Worm (Caenorhabditis elegans): ENCODE results near the gene W05H7.1.
A peak's percentile ranks its signal among the peaks of the same experiment; 100 is the strongest.

The W05H7.1 gene

ce11 chrX:1479190-1479589 lies 28.6 kb downstream of the W05H7.1 start, which contains the start of gene acly-1:
acly-1 (plus strand) TSS chrX:1479542.
- peak; percentile 16 for TF ChIP-seq zip-4 (GFP tag; optimal IDR thresholded peaks at IDR 0.05)
- 0 out of 2 replicates have a peak, but pooled peaks have one; percentile 11 for TF ChIP-seq ceh-88 (GFP tag; IDR thresholded peaks at IDR 0.05)
- no peak for TF ChIP-seq mdl-1 (tag; optimal IDR thresholded peaks at IDR 0.05)
- peak; percentile 77 for TF ChIP-seq skn-1 (tag; optimal IDR thresholded peaks at IDR 0.05)
- TF ChIP-seq efl-1 (optimal IDR thresholded peaks at IDR 0.05): no peak
- TF ChIP-seq efl-1 (GFP tag; optimal IDR thresholded peaks at IDR 0.05 in 1 of 2): peak in 1 of 2 experiments; percentile 21
- peak in 2 of 3 experiments; percentile 18 to 21 for TF ChIP-seq ceh-82 (tag; optimal IDR thresholded peaks at IDR 0.05)
- no peak for TF ChIP-seq ceh-63 (GFP tag; optimal IDR thresholded peaks at IDR 0.05)
- peak; percentile 38 for TF ChIP-seq lin-14 (GFP tag; optimal IDR thresholded peaks at IDR 0.05)

ce11 chrX:1479637-1480036 lies 29.1 kb downstream of the W05H7.1 start:
- TF ChIP-seq elt-2 (tag; optimal IDR thresholded peaks at IDR 0.05) (peak; percentile 3), nhr-71 (tag; optimal IDR thresholded peaks at IDR 0.05) (peak; percentile 20), rnt-1 (tag; optimal IDR thresholded peaks at IDR 0.05) (peak; percentile 23), ceh-88 (GFP tag; IDR thresholded peaks at IDR 0.05) (peak; percentile 3; the same call in 1 of the 2 replicates), unc-130 (tag; optimal IDR thresholded peaks at IDR 0.05) (no peak), nhr-85 (tag) (no peak)

- no peak for TF ChIP-seq unc-62 (GFP tag; optimal IDR thresholded peaks at IDR 0.05)
- no peak for TF ChIP-seq efl-1 (optimal IDR thresholded peaks at IDR 0.05)
- peak in 1 of 2 experiments; percentile 75 for TF ChIP-seq efl-1 (GFP tag; optimal IDR thresholded peaks at IDR 0.05 in 1 of 2)
Measured at ce11 chrX:1480564-1480963, 30.0 kb downstream of the W05H7.1 start.

- no peak for TF ChIP-seq nhr-77 (tag; optimal IDR thresholded peaks at IDR 0.05)
- no peak for TF ChIP-seq ama-1 (optimal IDR thresholded peaks at IDR 0.05)
- TF ChIP-seq C34B4.2 (tag; optimal IDR thresholded peaks at IDR 0.05): no peak
- no peak for TF ChIP-seq mdl-1 (tag; optimal IDR thresholded peaks at IDR 0.05)
- TF ChIP-seq unc-130 (tag; optimal IDR thresholded peaks at IDR 0.05): no peak
- no peak for TF ChIP-seq mef-2 (tag; optimal IDR thresholded peaks at IDR 0.05)
- no peak for TF ChIP-seq ceh-90 (tag; optimal IDR thresholded peaks at IDR 0.05)
- TF ChIP-seq C04F5.9 (tag; optimal IDR thresholded peaks at IDR 0.05): no peak
- no peak for TF ChIP-seq lin-14 (GFP tag; optimal IDR thresholded peaks at IDR 0.05)
- no peak for TF ChIP-seq xbp-1 (tag; optimal IDR thresholded peaks at IDR 0.05)
- TF ChIP-seq ceh-8 (GFP tag; optimal IDR thresholded peaks at IDR 0.05): no peak
- no peak for TF ChIP-seq lin-39 (tag; optimal IDR thresholded peaks at IDR 0.05)
- TF ChIP-seq pax-3 (tag; optimal IDR thresholded peaks at IDR 0.05): no peak
- TF ChIP-seq egl-27 (tag; optimal IDR thresholded peaks at IDR 0.05): no peak
- TF ChIP-seq nhr-19 (GFP tag; conservative IDR thresholded peaks at IDR 0.05): no peak
- no peak for TF ChIP-seq nhr-71 (tag; optimal IDR thresholded peaks at IDR 0.05)
- TF ChIP-seq mep-1 (tag; optimal IDR thresholded peaks at IDR 0.05): no peak
Measured at ce11 chrX:1483229-1483628, 32.7 kb downstream of the W05H7.1 start.

ce11 chrX:1485718-1486117 lies 35.1 kb downstream of the W05H7.1 start, which contains the start of gene D1005.4:
D1005.4 (minus strand) TSS chrX:1485818.
- TF ChIP-seq aly-2 (tag; optimal IDR thresholded peaks at IDR 0.05) (no peak), lin-13 (GFP tag; optimal IDR thresholded peaks at IDR 0.05) (no peak), vab-15 (tag; optimal IDR thresholded peaks at IDR 0.05) (no peak), unc-86 (tag; optimal IDR thresholded peaks at IDR 0.05) (no peak), ceh-63 (GFP tag; optimal IDR thresholded peaks at IDR 0.05) (no peak), snpc-4 (tag; optimal IDR thresholded peaks at IDR 0.05) (no peak), nhr-11 (tag; optimal IDR thresholded peaks at IDR 0.05) (no peak), tbx-2 (tag; optimal IDR thresholded peaks at IDR 0.05) (no peak), pqm-1 (tag; optimal IDR thresholded peaks at IDR 0.05) (no peak), F16B12.6 (tag; optimal IDR thresholded peaks at IDR 0.05) (no peak), jun-1 (tag; optimal IDR thresholded peaks at IDR 0.05) (no peak), egl-13 (tag; optimal IDR thresholded peaks at IDR 0.05) (no peak), C04F5.9 (tag; optimal IDR thresholded peaks at IDR 0.05) (no peak), C16A3.4 (tag; optimal IDR thresholded peaks at IDR 0.05) (no peak), ets-5 (GFP tag; IDR thresholded peaks at IDR 0.05) (no peak), lin-15B (tag; optimal IDR thresholded peaks at IDR 0.05) (no peak), ztf-4 (tag; optimal IDR thresholded peaks at IDR 0.05) (no peak), sptf-1 (tag; optimal IDR thresholded peaks at IDR 0.05) (no peak)

Measured in whole organism, L1 larva.